Worm (Caenorhabditis elegans) whole organism, young adult: ENCODE results near the gene F28G4.4.

Experiments
- Y53G8AR.9 ChIP-seq: fragments of 200-800 bp; sonication (Bioruptor generic); conservative IDR thresholded peaks from 2 replicates; pipeline ENCODE4 v1.3.6; 2022; ENCODE audit warnings: missing genetic modification reagents, missing genetic modification characterization, missing compliant biosample characterization
- hlh-12 ChIP-seq: sonication (generic microtip); optimal IDR thresholded peaks from 2 replicates; lab custom pipeline; 2016; ENCODE audit warnings: missing genetic modification characterization, missing compliant biosample characterization
- hrde-1 ChIP-seq: sonication (generic microtip); optimal IDR thresholded peaks from 2 replicates; lab custom pipeline; 2016; ENCODE audit warnings: missing genetic modification characterization, mild to moderate bottlenecking, missing compliant biosample characterization, moderate library complexity, missing genotype, missing genetic modification reagents, borderline replicate concordance
- lin-26 ChIP-seq: fragments of 200-800 bp; sonication (Bioruptor generic); IDR thresholded peaks from 2 replicates; pipeline ENCODE4 v1.3.6; 2022; ENCODE audit warnings: missing genetic modification reagents, missing genetic modification characterization, missing compliant biosample characterization
- lin-35 ChIP-seq, 3 experiments: fragments of 150-350 bp in 2 of 3; sonication (generic microtip) in 1 of 3; optimal IDR thresholded peaks; 2 replicates each; lab custom pipeline; 2014 to 2018; ENCODE audit warnings: missing biosample characterization in 3 of 3, missing genetic modification characterization in 3 of 3, missing genetic modification reagents in 3 of 3
- nfyb-1 ChIP-seq: fragments of 200-800 bp; sonication (Bioruptor generic); IDR thresholded peaks from 2 replicates; pipeline ENCODE4 v1.3.6; 2022; ENCODE audit warnings: missing genetic modification reagents, missing genetic modification characterization, missing compliant biosample characterization
- rcor-1 ChIP-seq: fragments of 200-800 bp; sonication (Bioruptor generic); IDR thresholded peaks from 2 replicates; pipeline ENCODE4 v1.3.6; 2022; ENCODE audit warnings: missing genetic modification reagents, missing genetic modification characterization, missing compliant biosample characterization
- snpc-3.4 ChIP-seq: sonication (generic microtip); optimal IDR thresholded peaks from 2 replicates; lab custom pipeline; 2017; ENCODE audit warnings: missing genetic modification characterization, mild to moderate bottlenecking, missing compliant biosample characterization, antibody characterized with exemption, moderate library complexity, missing genotype, missing genetic modification reagents
- snpc-4 ChIP-seq, 5 experiments: fragments of 150-350 bp in 1 of 5; sonication (generic microtip) in 4 of 5; optimal IDR thresholded peaks; 2 replicates each; lab custom pipeline; 2014 to 2018; ENCODE audit warnings: missing genetic modification characterization in 5 of 5, missing biosample characterization in 3 of 5, antibody characterized with exemption in 2 of 5, mild to moderate bottlenecking in 2 of 5, missing compliant biosample characterization in 2 of 5, missing genotype in 2 of 5, moderate library complexity in 2 of 5, missing genetic modification reagents in 1 of 5
- somi-1 ChIP-seq: fragments of 200-800 bp; sonication (Bioruptor generic); optimal IDR thresholded peaks from 2 replicates; lab custom pipeline; 2018; ENCODE audit warnings: mild to moderate bottlenecking, missing genetic modification characterization, missing compliant biosample characterization

ce11 chrV:16244078-16244477 is 41.6 kb downstream of the F28G4.4 start, which contains the start of gene srh-104:
- TF ChIP-seq hlh-12, result no peak
- TF ChIP-seq rcor-1 (GFP tag; lab: Robert Waterston, UW), result no peak
- no peak for TF ChIP-seq nfyb-1
- TF ChIP-seq lin-26 (GFP tag; lab: Robert Waterston, UW), result no peak
- TF ChIP-seq hrde-1, result no peak
- TF ChIP-seq snpc-3.4, result no peak
- no peak for TF ChIP-seq Y53G8AR.9
- TF ChIP-seq lin-35 (GFP tag; optimal IDR thresholded peaks at IDR 0.05; lab: Kevin White, UChicago), result no peak
- TF ChIP-seq somi-1 (GFP tag; lab: Kevin White, UChicago), result no peak
- no peak for TF ChIP-seq snpc-4 (GFP tag; optimal IDR thresholded peaks at IDR 0.05; lab: Kevin White, UChicago)
- TF ChIP-seq snpc-4 (tag; optimal IDR thresholded peaks at IDR 0.05; lab: Kevin White, UChicago), result no peak
